Worm (Caenorhabditis elegans) whole organism, late embryonic: ENCODE measurements around the gene fbxa-201.

Experiments
- F13H6.1 ChIP-seq: sonication (generic microtip); optimal IDR thresholded peaks from 2 replicates; lab custom pipeline; 2016; ENCODE audit warnings: missing genetic modification characterization, missing compliant biosample characterization
- K02D7.2 ChIP-seq: sonication (generic microtip); optimal IDR thresholded peaks from 2 replicates; lab custom pipeline; 2017; ENCODE audit warnings: mild to moderate bottlenecking, missing genetic modification characterization, missing compliant biosample characterization
- K09A11.1 ChIP-seq: sonication (generic microtip); optimal IDR thresholded peaks from 2 replicates; lab custom pipeline; 2017; ENCODE audit warnings: antibody characterized with exemption, mild to moderate bottlenecking, missing genetic modification characterization, missing compliant biosample characterization; ENCODE audit not compliant: insufficient read depth
- T23F11.4 ChIP-seq: fragments of 200-800 bp; sonication (Bioruptor generic); optimal IDR thresholded peaks from 2 replicates; lab custom pipeline; 2018; ENCODE audit warnings: mild to moderate bottlenecking, missing genetic modification characterization, missing compliant biosample characterization
- ahr-1 ChIP-seq: sonication (generic microtip); optimal IDR thresholded peaks from 2 replicates; lab custom pipeline; 2016; ENCODE audit warnings: missing genetic modification characterization, missing compliant biosample characterization
- ceh-14 ChIP-seq: sonication (generic microtip); optimal IDR thresholded peaks from 2 replicates; lab custom pipeline; 2016; ENCODE audit warnings: missing genotype, missing genetic modification characterization, missing compliant biosample characterization
- ceh-22 ChIP-seq: sonication (generic microtip); optimal IDR thresholded peaks from 2 replicates; lab custom pipeline; 2017; ENCODE audit warnings: missing biosample characterization, missing genetic modification characterization
- ceh-34 ChIP-seq: sonication (generic microtip); optimal IDR thresholded peaks from 2 replicates; lab custom pipeline; 2016; ENCODE audit warnings: mild to moderate bottlenecking, missing genetic modification characterization, missing compliant biosample characterization
- ceh-45 ChIP-seq: fragments of 200-800 bp; sonication (Bioruptor generic); IDR thresholded peaks from 2 replicates; pipeline ENCODE4 v1.3.6; 2022; ENCODE audit warnings: missing genetic modification reagents, missing genetic modification characterization, missing compliant biosample characterization
- ceh-48 ChIP-seq: sonication (generic microtip); optimal IDR thresholded peaks from 2 replicates; lab custom pipeline; 2016; ENCODE audit warnings: missing genetic modification characterization, inconsistent platforms, missing compliant biosample characterization
- dmd-4 ChIP-seq: sonication (generic microtip); optimal IDR thresholded peaks from 2 replicates; lab custom pipeline; 2016; ENCODE audit warnings: borderline replicate concordance, missing genetic modification characterization, missing compliant biosample characterization
- dve-1 ChIP-seq: sonication (generic microtip); optimal IDR thresholded peaks from 2 replicates; lab custom pipeline; 2017; ENCODE audit warnings: antibody characterized with exemption, mild to moderate bottlenecking, missing genetic modification characterization, missing compliant biosample characterization
- elt-2 ChIP-seq: sonication (generic microtip); optimal IDR thresholded peaks from 2 replicates; lab custom pipeline; 2016; ENCODE audit warnings: missing genetic modification reagents, missing genetic modification characterization, missing compliant biosample characterization
- ets-4 ChIP-seq: sonication (generic microtip); optimal IDR thresholded peaks from 2 replicates; lab custom pipeline; 2016; ENCODE audit warnings: missing genetic modification characterization, missing compliant biosample characterization
- eyg-1 ChIP-seq: sonication (generic microtip); optimal IDR thresholded peaks from 2 replicates; lab custom pipeline; 2016; ENCODE audit warnings: missing genotype, missing genetic modification characterization, missing compliant biosample characterization
- fkh-6 ChIP-seq: sonication (generic microtip); optimal IDR thresholded peaks from 2 replicates; lab custom pipeline; 2016; ENCODE audit warnings: missing genetic modification characterization, missing compliant biosample characterization
- hlh-15 ChIP-seq: sonication (generic microtip); optimal IDR thresholded peaks from 2 replicates; lab custom pipeline; 2016; ENCODE audit warnings: missing genetic modification characterization, missing compliant biosample characterization
- hlh-6 ChIP-seq: sonication (generic microtip); optimal IDR thresholded peaks from 2 replicates; lab custom pipeline; 2016; ENCODE audit warnings: missing genotype, missing genetic modification characterization, missing compliant biosample characterization
- hlh-8 ChIP-seq: sonication (generic microtip); optimal IDR thresholded peaks from 2 replicates; lab custom pipeline; 2016; ENCODE audit warnings: missing genotype, missing genetic modification characterization, missing compliant biosample characterization
- mec-3 ChIP-seq: sonication (generic microtip); optimal IDR thresholded peaks from 2 replicates; lab custom pipeline; 2016; ENCODE audit warnings: borderline replicate concordance, missing genetic modification characterization, missing compliant biosample characterization
- nhr-232 ChIP-seq: sonication (generic microtip); optimal IDR thresholded peaks from 2 replicates; lab custom pipeline; 2016; ENCODE audit warnings: missing genetic modification characterization, missing compliant biosample characterization
- npax-4 ChIP-seq: sonication (generic microtip); optimal IDR thresholded peaks from 2 replicates; lab custom pipeline; 2016; ENCODE audit warnings: missing genetic modification characterization, missing compliant biosample characterization
- odd-2 ChIP-seq: sonication (generic microtip); optimal IDR thresholded peaks from 2 replicates; lab custom pipeline; 2017; ENCODE audit warnings: antibody characterized with exemption, mild to moderate bottlenecking, missing genetic modification characterization, missing compliant biosample characterization
- pag-3 ChIP-seq: sonication (generic microtip); optimal IDR thresholded peaks from 2 replicates; lab custom pipeline; 2016; ENCODE audit warnings: missing compliant biosample characterization, missing genetic modification characterization, borderline replicate concordance
- pat-9 ChIP-seq: fragments of 200-800 bp; sonication (Bioruptor generic); optimal IDR thresholded peaks from 2 replicates; lab custom pipeline; 2018; ENCODE audit warnings: mild to moderate bottlenecking, missing genetic modification characterization, moderate library complexity, missing compliant biosample characterization
- pax-1 ChIP-seq: fragments of 150-350 bp; optimal IDR thresholded peaks from 2 replicates; lab custom pipeline; 2014; ENCODE audit warnings: missing biosample characterization, missing genetic modification characterization
- pha-4 ChIP-seq: fragments of 150-350 bp; optimal IDR thresholded peaks from 2 replicates; lab custom pipeline; 2018; ENCODE audit warnings: missing biosample characterization, missing genetic modification reagents, missing genetic modification characterization
- pqm-1 ChIP-seq: sonication (generic microtip); optimal IDR thresholded peaks from 2 replicates; lab custom pipeline; 2016; ENCODE audit warnings: missing genetic modification characterization, missing compliant biosample characterization
- pros-1 ChIP-seq: fragments of 150-350 bp; optimal IDR thresholded peaks from 2 replicates; lab custom pipeline; 2014; ENCODE audit warnings: missing biosample characterization, missing genetic modification reagents, missing genetic modification characterization
- rnt-1 ChIP-seq: sonication (generic microtip); optimal IDR thresholded peaks from 2 replicates; lab custom pipeline; 2016; ENCODE audit warnings: missing genetic modification characterization, missing compliant biosample characterization
- sdc-2 ChIP-seq: sonication (generic microtip); optimal IDR thresholded peaks from 2 replicates; lab custom pipeline; 2016; ENCODE audit warnings: missing genotype, missing genetic modification characterization, missing compliant biosample characterization
- sox-4 ChIP-seq: sonication (generic microtip); optimal IDR thresholded peaks from 2 replicates; lab custom pipeline; 2017; ENCODE audit warnings: mild to moderate bottlenecking, missing genetic modification characterization, inconsistent platforms, missing compliant biosample characterization
- syd-9 ChIP-seq: sonication (generic microtip); optimal IDR thresholded peaks from 2 replicates; lab custom pipeline; 2016; ENCODE audit warnings: mild to moderate bottlenecking, missing genetic modification characterization, moderate library complexity, missing compliant biosample characterization
- tbx-2 ChIP-seq: sonication (generic microtip); optimal IDR thresholded peaks from 2 replicates; lab custom pipeline; 2016; ENCODE audit warnings: missing genetic modification characterization, missing compliant biosample characterization
- ttx-3 ChIP-seq: sonication (generic microtip); optimal IDR thresholded peaks from 2 replicates; lab custom pipeline; 2016; ENCODE audit warnings: missing genetic modification reagents, missing genetic modification characterization, missing compliant biosample characterization
- unc-55 ChIP-seq: sonication (generic microtip); optimal IDR thresholded peaks from 2 replicates; lab custom pipeline; 2017; ENCODE audit warnings: missing biosample characterization, missing genetic modification reagents, missing genetic modification characterization
- unc-86 ChIP-seq: sonication (generic microtip); optimal IDR thresholded peaks from 2 replicates; lab custom pipeline; 2016; ENCODE audit warnings: missing genetic modification characterization, missing compliant biosample characterization
- zip-5 ChIP-seq: sonication (generic microtip); optimal IDR thresholded peaks from 2 replicates; lab custom pipeline; 2016; ENCODE audit warnings: missing genetic modification characterization, missing compliant biosample characterization

Gene fbxa-201

ce11 chrV:2008412-2008811 is 33.3 kb downstream of the fbxa-201 start:
- no peak for TF ChIP-seq F13H6.1 (tag; lab: Kevin White, UChicago)
- TF ChIP-seq npax-4 (tag; lab: Kevin White, UChicago), result no peak
- TF ChIP-seq dmd-4, result no peak
- TF ChIP-seq ceh-45 (GFP tag; lab: Robert Waterston, UW), result no peak
- no peak for TF ChIP-seq syd-9 (tag; lab: Kevin White, UChicago)
- no peak for TF ChIP-seq ceh-22
- no peak for TF ChIP-seq pag-3 (tag; lab: Kevin White, UChicago)
- TF ChIP-seq hlh-15 (tag; lab: Kevin White, UChicago), result no peak
- TF ChIP-seq K02D7.2 (tag; lab: Kevin White, UChicago), result no peak
- no peak for TF ChIP-seq ceh-14 (tag; lab: Kevin White, UChicago)
- no peak for TF ChIP-seq K09A11.1 (tag; lab: Kevin White, UChicago)
- TF ChIP-seq elt-2 (tag; lab: Kevin White, UChicago), result no peak
- TF ChIP-seq unc-86 (tag; lab: Kevin White, UChicago), result no peak
- no peak for TF ChIP-seq ttx-3 (tag; lab: Kevin White, UChicago)
- no peak for TF ChIP-seq zip-5 (tag; lab: Kevin White, UChicago)
- no peak for TF ChIP-seq pros-1 (tag; lab: Kevin White, UChicago)
- TF ChIP-seq nhr-232, result no peak

- TF ChIP-seq pros-1 (tag; lab: Kevin White, UChicago), result no peak
- no peak for TF ChIP-seq hlh-8 (tag; lab: Kevin White, UChicago)
- TF ChIP-seq eyg-1 (tag; lab: Kevin White, UChicago), result no peak
- TF ChIP-seq pax-1, result no peak
- no peak for TF ChIP-seq npax-4 (tag; lab: Kevin White, UChicago)
- no peak for TF ChIP-seq dmd-4
- no peak for TF ChIP-seq pqm-1 (tag; lab: Kevin White, UChicago)
- TF ChIP-seq sox-4, result no peak
- TF ChIP-seq sdc-2 (tag; lab: Kevin White, UChicago), result no peak
- no peak for TF ChIP-seq ahr-1
- no peak for TF ChIP-seq zip-5 (tag; lab: Kevin White, UChicago)
- no peak for TF ChIP-seq ceh-48 (tag; lab: Kevin White, UChicago)
- TF ChIP-seq unc-55 (GFP tag; lab: Kevin White, UChicago), result no peak
- TF ChIP-seq T23F11.4 (GFP tag; lab: Kevin White, UChicago), result no peak
- no peak for TF ChIP-seq K02D7.2 (tag; lab: Kevin White, UChicago)
- no peak for TF ChIP-seq hlh-6 (tag; lab: Kevin White, UChicago)
- TF ChIP-seq fkh-6, result no peak
- TF ChIP-seq odd-2 (tag; lab: Kevin White, UChicago), result no peak
- no peak for TF ChIP-seq mec-3
Observed at ce11 chrV:2011777-2012176, 36.6 kb downstream of the fbxa-201 start, which contains the start of gene F59A7.7. Gene F59A7.7 (plus strand): TSS chrV:2012077.

- TF ChIP-seq dve-1 (no peak), ahr-1 (no peak), tbx-2 (tag; lab: Kevin White, UChicago) (no peak), pat-9 (tag; lab: Kevin White, UChicago) (no peak), pha-4 (no peak), sdc-2 (tag; lab: Kevin White, UChicago) (no peak), ceh-22 (no peak), fkh-6 (no peak), ets-4 (tag; lab: Kevin White, UChicago) (no peak), pros-1 (tag; lab: Kevin White, UChicago) (no peak), zip-5 (tag; lab: Kevin White, UChicago) (no peak), rnt-1 (tag; lab: Kevin White, UChicago) (no peak), T23F11.4 (GFP tag; lab: Kevin White, UChicago) (no peak), ceh-34 (tag; lab: Kevin White, UChicago) (no peak)
- TF ChIP-seq, all 69 proteins: peak for 0
Observed at ce11 chrV:2013824-2014223, 38.7 kb downstream of the fbxa-201 start, which contains the start of gene F59A7.11. Gene F59A7.11 (minus strand): TSS chrV:2013924.
